Worm (Caenorhabditis elegans): ENCODE results near the gene bkip-1.

DNA sequence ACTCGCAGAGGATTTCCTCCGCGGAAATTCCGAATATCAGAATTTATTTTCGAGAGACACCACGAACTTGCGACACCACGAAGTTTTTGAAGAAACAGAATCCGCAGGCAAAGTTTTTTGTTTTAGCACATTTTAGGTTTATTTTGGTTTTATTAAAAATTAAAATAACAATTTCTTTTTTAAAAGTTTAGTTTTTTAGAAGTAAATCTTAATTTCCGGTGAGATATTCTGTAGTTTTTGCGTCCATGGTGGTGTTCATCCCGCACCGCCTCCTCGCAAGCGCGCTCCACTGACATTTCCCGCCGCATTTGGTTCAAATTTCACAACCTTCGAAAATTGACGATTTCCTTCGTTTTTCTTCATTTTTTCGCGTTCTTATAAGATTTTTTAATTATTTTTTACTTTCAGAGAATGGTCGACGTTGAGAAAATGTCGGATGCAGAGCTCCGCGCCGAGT, 38.0 kb upstream of the bkip-1 start, which contains the start of gene lem-2:
- TF ChIP-seq ceh-32 (tag; optimal IDR thresholded peaks at IDR 0.05; ENCODE audit: poor library complexity), result no peak
- TF ChIP-seq ceh-28 (tag; optimal IDR thresholded peaks at IDR 0.05), result no peak
- no peak for TF ChIP-seq pha-4 (GFP tag; IDR thresholded peaks at IDR 0.05)
- no peak for TF ChIP-seq pha-4 (tag; optimal IDR thresholded peaks at IDR 0.05)
- TF ChIP-seq R02D3.7 (tag; optimal IDR thresholded peaks at IDR 0.05), result no peak
- TF ChIP-seq daf-16 (GFP tag; optimal IDR thresholded peaks at IDR 0.05), result no peak
- no peak for TF ChIP-seq daf-16 (tag; optimal IDR thresholded peaks at IDR 0.05)
- no peak for TF ChIP-seq ceh-82 (tag; optimal IDR thresholded peaks at IDR 0.05)
- TF ChIP-seq zfp-3 (GFP tag; conservative IDR thresholded peaks at IDR 0.05), result no peak
- 0 out of 2 replicates have a peak, but pooled peaks have one; percentile 33 for TF ChIP-seq arid-1 (GFP tag; conservative IDR thresholded peaks at IDR 0.05)
- TF ChIP-seq egl-27 (tag; optimal IDR thresholded peaks at IDR 0.05), result no peak

All from whole organism, L4 larva.